6 fruit fly cellular contexts compared by ENCODE assay signal in genomic region chr3R:19847591-19848256, dm6.
TF ChIP-seq lines count a peak whose summit lies in the region.

No protein-coding gene starts in this region.

- TF ChIP-seq CTCF in whole organism, embryonic (GFP tag; optimal IDR thresholded peaks at IDR 0.05; lab: Kevin White, UChicago) = no peak

TF ChIP-seq in Kc167, 6 proteins besides CTCF, POLR2A, EP300 and RAD21:
- TF ChIP-seq insv (optimal IDR thresholded peaks at IDR 0.05; lab: Kevin White, UChicago) = no peak
- TF ChIP-seq Myc (optimal IDR thresholded peaks at IDR 0.05; lab: Kevin White, UChicago) = no peak
- no peak for TF ChIP-seq h (optimal IDR thresholded peaks at IDR 0.05; lab: Kevin White, UChicago)
- TF ChIP-seq psq (optimal IDR thresholded peaks at IDR 0.05; lab: Kevin White, UChicago) = peak; percentile 57
- TF ChIP-seq Sin3A (optimal IDR thresholded peaks at IDR 0.05; lab: Kevin White, UChicago) = no peak
- no peak for TF ChIP-seq ttk (optimal IDR thresholded peaks at IDR 0.05; lab: Kevin White, UChicago)

TF ChIP-seq in whole organism, adult, 20 proteins besides CTCF, POLR2A, EP300 and RAD21:
- peak; percentile 17 for TF ChIP-seq Crg-1 (GFP tag; optimal IDR thresholded peaks at IDR 0.05; lab: Kevin White, UChicago)
- TF ChIP-seq Hr96 (GFP tag; optimal IDR thresholded peaks at IDR 0.05; lab: Kevin White, UChicago) = no peak
- no peak for TF ChIP-seq bab1 (GFP tag; optimal IDR thresholded peaks at IDR 0.05; lab: Kevin White, UChicago)
- no peak for TF ChIP-seq CG1620 (GFP tag; optimal IDR thresholded peaks at IDR 0.05; lab: Kevin White, UChicago)
- peak; percentile 66 for TF ChIP-seq cic (GFP tag; optimal IDR thresholded peaks at IDR 0.05; lab: Kevin White, UChicago)
- no peak for TF ChIP-seq CG7101 (tag; optimal IDR thresholded peaks at IDR 0.05; lab: Kevin White, UChicago)
- no peak for TF ChIP-seq ovo (GFP tag; optimal IDR thresholded peaks at IDR 0.05; lab: Kevin White, UChicago)
- TF ChIP-seq CG12768 (GFP tag; optimal IDR thresholded peaks at IDR 0.05; lab: Kevin White, UChicago) = no peak
- no peak for TF ChIP-seq toe (GFP tag; optimal IDR thresholded peaks at IDR 0.05; lab: Kevin White, UChicago)

TF ChIP-seq in whole organism, embryonic, 481 proteins besides CTCF, POLR2A, EP300 and RAD21 (continues in another document):
- TF ChIP-seq CG17912 (GFP tag; optimal IDR thresholded peaks at IDR 0.05; lab: Kevin White, UChicago) (peak; percentile 71), nerfin-1 (tag; optimal IDR thresholded peaks at IDR 0.05; lab: Kevin White, UChicago) (peak; percentile 59), CHES-1-like (GFP tag; optimal IDR thresholded peaks at IDR 0.05; lab: Kevin White, UChicago) (no peak), CG13894 (tag; optimal IDR thresholded peaks at IDR 0.05; lab: Kevin White, UChicago) (no peak), ci (GFP tag; IDR thresholded peaks at IDR 0.05; lab: Robert Waterston, UW) (peak; percentile 65; the same call in 2 of the 3 replicates), Hr39 (optimal IDR thresholded peaks at IDR 0.05; lab: Kevin White, UChicago) (no peak), CG11696 (GFP tag; IDR thresholded peaks at IDR 0.05; lab: Robert Waterston, UW) (no peak), CG8478 (optimal IDR thresholded peaks at IDR 0.05; lab: Kevin White, UChicago) (no peak), ap (GFP tag; IDR thresholded peaks at IDR 0.05; lab: Robert Waterston, UW) (no peak), Side (GFP tag; optimal IDR thresholded peaks at IDR 0.05; lab: Kevin White, UChicago) (no peak), CG1529 (GFP tag; optimal IDR thresholded peaks at IDR 0.05; lab: Kevin White, UChicago) (peak; percentile 38), CG8290 (GFP tag; optimal IDR thresholded peaks at IDR 0.05; lab: Kevin White, UChicago) (no peak), CG8290 (tag; optimal IDR thresholded peaks at IDR 0.05; lab: Kevin White, UChicago) (peak in 1 of 2 experiments; percentile 61), luna (GFP tag; optimal IDR thresholded peaks at IDR 0.05; lab: Kevin White, UChicago) (no peak), NC2β (GFP tag; optimal IDR thresholded peaks at IDR 0.05; lab: Kevin White, UChicago) (peak; percentile 31), CG12744 (GFP tag; optimal IDR thresholded peaks at IDR 0.05; lab: Kevin White, UChicago) (peak; percentile 23), Usf (GFP tag; optimal IDR thresholded peaks at IDR 0.05; lab: Kevin White, UChicago) (no peak), CG10147 (GFP tag; optimal IDR thresholded peaks at IDR 0.05; lab: Kevin White, UChicago) (no peak), pnt (GFP tag; optimal IDR thresholded peaks at IDR 0.05; lab: Kevin White, UChicago) (no peak), Mrtf (GFP tag; IDR thresholded peaks at IDR 0.05; lab: Robert Waterston, UW) (no peak)

TF ChIP-seq in whole organism, prepupa, 60 proteins besides CTCF, POLR2A, EP300 and RAD21:
- no peak for TF ChIP-seq Blimp-1 (GFP tag; optimal IDR thresholded peaks at IDR 0.05; lab: Kevin White, UChicago)
- peak; percentile 94 for TF ChIP-seq fkh (GFP tag; optimal IDR thresholded peaks at IDR 0.05; lab: Kevin White, UChicago)
- no peak for TF ChIP-seq CG4318 (GFP tag; optimal IDR thresholded peaks at IDR 0.05; lab: Kevin White, UChicago)
- no peak for TF ChIP-seq CG8632 (GFP tag; optimal IDR thresholded peaks at IDR 0.05; lab: Kevin White, UChicago)

TF ChIP-seq in whole organism, pupa, 21 proteins besides CTCF, POLR2A, EP300 and RAD21:
- peak; percentile 27; the same call in 1 of the 2 replicates for TF ChIP-seq CG12605 (GFP tag; IDR thresholded peaks at IDR 0.05; lab: Robert Waterston, UW)
- TF ChIP-seq CG4496 (GFP tag; IDR thresholded peaks at IDR 0.05; lab: Robert Waterston, UW) = no peak
TF ChIP-seq in whole organism, pupa: peak in this region for 1.

TF ChIP-seq in whole organism, wandering third instar larva, 38 proteins besides CTCF, POLR2A, EP300 and RAD21:
- TF ChIP-seq Rel (GFP tag; optimal IDR thresholded peaks at IDR 0.05; lab: Kevin White, UChicago) = no peak
- peak; percentile 79 for TF ChIP-seq Rel (tag; optimal IDR thresholded peaks at IDR 0.05; lab: Kevin White, UChicago)
- TF ChIP-seq psq (GFP tag; optimal IDR thresholded peaks at IDR 0.05; lab: Kevin White, UChicago) = no peak
